Worm (Caenorhabditis elegans) whole organism, mixed stage, embryonic: ENCODE results near the gene T10F2.5.

Experiments
- blmp-1 ChIP-seq: fragments of 150-350 bp; optimal IDR thresholded peaks from 2 replicates; lab custom pipeline; 2014; ENCODE audit warnings: missing biosample characterization, missing genetic modification characterization
- ceh-39 ChIP-seq: fragments of 150-350 bp; optimal IDR thresholded peaks from 2 replicates; lab custom pipeline; 2014; ENCODE audit warnings: missing biosample characterization, missing genetic modification characterization
- ces-1 ChIP-seq: fragments of 150-350 bp; optimal IDR thresholded peaks from 2 replicates; lab custom pipeline; 2014; ENCODE audit warnings: missing biosample characterization, missing genetic modification reagents, missing genetic modification characterization
- elt-3 ChIP-seq: fragments of 150-350 bp; optimal IDR thresholded peaks from 2 replicates; lab custom pipeline; 2014; ENCODE audit warnings: missing biosample characterization, missing genetic modification characterization
- lsy-2 ChIP-seq: fragments of 150-350 bp; optimal IDR thresholded peaks from 2 replicates; lab custom pipeline; 2014; ENCODE audit warnings: missing biosample characterization, missing genetic modification characterization
- mls-2 ChIP-seq: sonication (generic microtip); optimal IDR thresholded peaks from 2 replicates; lab custom pipeline; 2016; ENCODE audit warnings: mild to moderate bottlenecking, missing genetic modification characterization, moderate library complexity, missing compliant biosample characterization
- nhr-12 ChIP-seq: fragments of 150-350 bp; optimal IDR thresholded peaks from 2 replicates; lab custom pipeline; 2014; ENCODE audit warnings: missing biosample characterization, missing genetic modification characterization
- nhr-2 ChIP-seq: fragments of 150-350 bp; optimal IDR thresholded peaks from 2 replicates; lab custom pipeline; 2014; ENCODE audit warnings: missing biosample characterization, missing genetic modification characterization
- nhr-237 ChIP-seq: fragments of 150-350 bp; optimal IDR thresholded peaks from 2 replicates; lab custom pipeline; 2014; ENCODE audit warnings: missing biosample characterization, missing genetic modification characterization
- pha-4 ChIP-seq: fragments of 150-350 bp; optimal IDR thresholded peaks from 2 replicates; lab custom pipeline; 2018; ENCODE audit warnings: missing biosample characterization, missing genetic modification reagents, missing genetic modification characterization
- sptf-1 ChIP-seq: sonication (generic microtip); optimal IDR thresholded peaks from 2 replicates; lab custom pipeline; 2017; ENCODE audit warnings: mild to moderate bottlenecking, missing genetic modification characterization, moderate library complexity, missing compliant biosample characterization
- unc-39 ChIP-seq: fragments of 150-350 bp; optimal IDR thresholded peaks from 2 replicates; lab custom pipeline; 2014; ENCODE audit warnings: missing biosample characterization, missing genetic modification characterization
- ztf-11 ChIP-seq: fragments of 150-350 bp; optimal IDR thresholded peaks from 2 replicates; lab custom pipeline; 2014; ENCODE audit warnings: missing biosample characterization, missing genetic modification characterization

- TF ChIP-seq mls-2 (tag; lab: Kevin White, UChicago) (no peak), pha-4 (tag; lab: Kevin White, UChicago) (no peak), ces-1 (GFP tag; lab: Kevin White, UChicago) (peak; percentile 89), nhr-12 (tag; lab: Kevin White, UChicago) (no peak), ceh-39 (tag; lab: Kevin White, UChicago) (no peak), ztf-11 (tag; lab: Kevin White, UChicago) (no peak), unc-39 (no peak), lsy-2 (no peak), nhr-237 (tag; lab: Kevin White, UChicago) (no peak), sptf-1 (tag; lab: Kevin White, UChicago) (no peak), nhr-2 (tag; lab: Kevin White, UChicago) (peak; percentile 52), blmp-1 (tag; lab: Kevin White, UChicago) (no peak), elt-3 (no peak)
These were observed 20.4 kb downstream of the T10F2.5 start for ce11 chrIII:5138940-5139533.
